Worm (Caenorhabditis elegans) whole organism, young adult: Measurements from ENCODE around the gene T16G1.3.
A peak's percentile ranks its signal among the peaks of the same experiment; 100 is the strongest.

Source experiments
- F23B12.7 ChIP-seq: sonication (generic microtip); optimal IDR thresholded peaks from 2 replicates; lab custom pipeline; 2017; ENCODE audit warnings: missing genetic modification characterization, mild to moderate bottlenecking, missing compliant biosample characterization, antibody characterized with exemption, moderate library complexity; ENCODE audit not compliant: insufficient read depth
- F57C9.4 ChIP-seq: sonication (generic microtip); optimal IDR thresholded peaks from 2 replicates; lab custom pipeline; 2017; ENCODE audit warnings: mild to moderate bottlenecking, missing genetic modification characterization, missing compliant biosample characterization
- Y53F4B.3 ChIP-seq: fragments of 200-800 bp; sonication (Bioruptor generic); IDR thresholded peaks from 2 replicates; pipeline ENCODE4 v1.3.6; 2022; ENCODE audit warnings: missing genetic modification reagents, missing genetic modification characterization, missing compliant biosample characterization
- efl-1 ChIP-seq: fragments of 150-350 bp; optimal IDR thresholded peaks from 2 replicates; lab custom pipeline; 2014; ENCODE audit warnings: missing biosample characterization, missing genetic modification reagents, missing genetic modification characterization
- him-1 ChIP-seq: sonication (generic microtip); optimal IDR thresholded peaks from 2 replicates; lab custom pipeline; 2016; ENCODE audit warnings: missing genotype, missing genetic modification reagents, missing genetic modification characterization, missing compliant biosample characterization
- mcd-1 ChIP-seq: fragments of 200-800 bp; sonication (Bioruptor generic); IDR thresholded peaks from 2 replicates; pipeline ENCODE4 v1.3.6; 2022; ENCODE audit warnings: missing genetic modification reagents, missing genetic modification characterization, missing compliant biosample characterization
- nfya-1 ChIP-seq: sonication (generic microtip); optimal IDR thresholded peaks from 2 replicates; lab custom pipeline; 2017; ENCODE audit warnings: antibody characterized with exemption, missing compliant biosample characterization, missing genetic modification characterization, borderline replicate concordance; ENCODE audit not compliant: insufficient read depth
- nhr-80 ChIP-seq: sonication (generic microtip); optimal IDR thresholded peaks from 2 replicates; lab custom pipeline; 2016; ENCODE audit warnings: missing genetic modification characterization, missing compliant biosample characterization
- pha-4 ChIP-seq: fragments of 150-350 bp; sonication (generic microtip); optimal IDR thresholded peaks from 2 replicates; lab custom pipeline; 2014; ENCODE audit warnings: missing biosample characterization, missing genetic modification reagents, missing genetic modification characterization
- rcor-1 ChIP-seq: fragments of 200-800 bp; sonication (Bioruptor generic); IDR thresholded peaks from 2 replicates; pipeline ENCODE4 v1.3.6; 2022; ENCODE audit warnings: missing genetic modification reagents, missing genetic modification characterization, missing compliant biosample characterization
- tlf-1 ChIP-seq: fragments of 200-800 bp; sonication (Bioruptor generic); optimal IDR thresholded peaks from 2 replicates; lab custom pipeline; 2018; ENCODE audit warnings: mild to moderate bottlenecking, missing genetic modification characterization, missing compliant biosample characterization
- unc-130 ChIP-seq: sonication (generic microtip); optimal IDR thresholded peaks from 2 replicates; lab custom pipeline; 2016; ENCODE audit warnings: missing genetic modification reagents, missing genetic modification characterization, missing compliant biosample characterization

DNA sequence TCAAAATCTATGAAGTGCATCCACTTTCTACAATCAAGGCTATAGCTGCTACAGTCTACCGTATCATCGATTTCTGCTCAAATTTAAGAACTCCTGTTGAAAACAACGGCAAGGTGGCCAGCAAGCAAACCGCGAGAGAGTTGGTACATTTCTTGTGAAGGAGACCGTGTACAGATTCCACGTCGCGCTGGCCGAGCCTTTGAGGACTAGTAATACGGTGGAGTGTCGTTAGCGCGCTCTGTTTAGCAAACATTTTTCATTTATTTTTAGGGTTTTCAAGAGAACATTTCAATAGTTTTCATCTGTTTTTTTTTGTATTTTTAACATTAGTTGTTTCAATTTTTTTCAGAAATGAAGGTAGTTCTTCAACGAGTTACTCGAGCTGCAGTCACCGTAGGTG is 8.2 kb upstream of the T16G1.3 start, which contains the start of gene pqn-68:
- no peak for TF ChIP-seq nfya-1 (tag; lab: Kevin White, UChicago)
- 0 out of 2 replicates have a peak, but pooled peaks have one; percentile 24 for TF ChIP-seq mcd-1 (GFP tag; lab: Robert Waterston, UW)
- TF ChIP-seq pha-4 (tag; lab: Kevin White, UChicago), result no peak
- TF ChIP-seq him-1 (tag; lab: Kevin White, UChicago), result no peak
- no peak for TF ChIP-seq nhr-80 (tag; lab: Kevin White, UChicago)
- TF ChIP-seq tlf-1 (GFP tag; lab: Kevin White, UChicago), result no peak
- TF ChIP-seq rcor-1, result no peak
- no peak for TF ChIP-seq unc-130 (GFP tag; lab: Kevin White, UChicago)
- no peak for TF ChIP-seq Y53F4B.3 (GFP tag; lab: Robert Waterston, UW)
- no peak for TF ChIP-seq F23B12.7 (tag; lab: Kevin White, UChicago)
- no peak for TF ChIP-seq efl-1 (GFP tag; lab: Kevin White, UChicago)
- no peak for TF ChIP-seq F57C9.4 (tag; lab: Kevin White, UChicago)
